Worm (Caenorhabditis elegans) whole organism, young adult: ENCODE measurements around the gene Y57G11C.5.

Experiments
- C06A6.2 ChIP-seq: fragments of 200-800 bp; sonication (Bioruptor generic); conservative IDR thresholded peaks from 2 replicates; pipeline ENCODE4 v1.3.6; 2022; ENCODE audit warnings: missing genetic modification characterization, missing compliant biosample characterization
- D2030.7 ChIP-seq: fragments of 200-800 bp; sonication (Bioruptor generic); IDR thresholded peaks from 2 replicates; pipeline ENCODE4 v1.3.6; 2022; ENCODE audit warnings: missing genetic modification reagents, missing genetic modification characterization, missing compliant biosample characterization
- F23B12.7 ChIP-seq: sonication (generic microtip); optimal IDR thresholded peaks from 2 replicates; lab custom pipeline; 2017; ENCODE audit warnings: missing genetic modification characterization, mild to moderate bottlenecking, missing compliant biosample characterization, antibody characterized with exemption, moderate library complexity; ENCODE audit not compliant: insufficient read depth
- F52B5.7 ChIP-seq: sonication (generic microtip); optimal IDR thresholded peaks from 2 replicates; lab custom pipeline; 2016; ENCODE audit warnings: mild to moderate bottlenecking, missing genetic modification characterization, missing compliant biosample characterization
- F55B11.4 ChIP-seq: sonication (generic microtip); optimal IDR thresholded peaks from 2 replicates; lab custom pipeline; 2016; ENCODE audit warnings: missing compliant biosample characterization, missing genetic modification characterization, borderline replicate concordance; ENCODE audit not compliant: insufficient read depth
- T07F8.4 ChIP-seq: sonication (generic microtip); optimal IDR thresholded peaks from 2 replicates; lab custom pipeline; 2016; ENCODE audit warnings: mild to moderate bottlenecking, missing genetic modification characterization, moderate library complexity, missing compliant biosample characterization
- T26A5.8 ChIP-seq: sonication (generic microtip); optimal IDR thresholded peaks from 2 replicates; lab custom pipeline; 2016; ENCODE audit warnings: missing genetic modification characterization, missing compliant biosample characterization
- Y53G8AR.9 ChIP-seq: fragments of 200-800 bp; sonication (Bioruptor generic); conservative IDR thresholded peaks from 2 replicates; pipeline ENCODE4 v1.3.6; 2022; ENCODE audit warnings: missing genetic modification reagents, missing genetic modification characterization, missing compliant biosample characterization
- Y56A3A.18 ChIP-seq: fragments of 200-800 bp; sonication (Bioruptor generic); IDR thresholded peaks from 2 replicates; pipeline ENCODE4 v1.3.6; 2022; ENCODE audit warnings: missing genetic modification reagents, missing genetic modification characterization, missing compliant biosample characterization
- Y67H2A.10 ChIP-seq: fragments of 200-800 bp; sonication (Bioruptor generic); conservative IDR thresholded peaks from 2 replicates; pipeline ENCODE4 v1.3.6; 2022; ENCODE audit warnings: missing genetic modification reagents, missing genetic modification characterization, missing compliant biosample characterization
- Y79H2A.3 ChIP-seq: fragments of 200-800 bp; sonication (Bioruptor generic); conservative IDR thresholded peaks from 2 replicates; pipeline ENCODE4 v1.3.6; 2022; ENCODE audit warnings: missing genetic modification reagents, missing genetic modification characterization, missing compliant biosample characterization
- ZK185.1 ChIP-seq: sonication (generic microtip); optimal IDR thresholded peaks from 2 replicates; lab custom pipeline; 2016; ENCODE audit warnings: mild to moderate bottlenecking, missing genetic modification characterization, missing compliant biosample characterization; ENCODE audit not compliant: poor library complexity, severe bottlenecking
- atf-7 ChIP-seq: sonication (generic microtip); optimal IDR thresholded peaks from 2 replicates; lab custom pipeline; 2017; ENCODE audit warnings: mild to moderate bottlenecking, missing genetic modification characterization, missing compliant biosample characterization
- athp-1 ChIP-seq: sonication (generic microtip); optimal IDR thresholded peaks from 2 replicates; lab custom pipeline; 2017; ENCODE audit warnings: mild to moderate bottlenecking, missing genetic modification characterization, missing compliant biosample characterization
- attf-5 ChIP-seq: fragments of 200-800 bp; sonication (Bioruptor generic); optimal IDR thresholded peaks from 2 replicates; lab custom pipeline; 2018; ENCODE audit warnings: mild to moderate bottlenecking, missing genetic modification characterization, missing compliant biosample characterization
- attf-6 ChIP-seq: fragments of 200-800 bp; sonication (Bioruptor generic); IDR thresholded peaks from 2 replicates; pipeline ENCODE4 v1.3.6; 2022; ENCODE audit warnings: missing genetic modification reagents, missing genetic modification characterization, missing compliant biosample characterization
- bed-1 ChIP-seq: fragments of 200-800 bp; sonication (Bioruptor generic); IDR thresholded peaks from 2 replicates; pipeline ENCODE4 v1.3.6; 2022; ENCODE audit warnings: missing genetic modification reagents, missing genetic modification characterization, missing compliant biosample characterization
- cebp-2 ChIP-seq: fragments of 200-800 bp; sonication (Bioruptor generic); IDR thresholded peaks from 2 replicates; pipeline ENCODE4 v1.3.6; 2022; ENCODE audit warnings: missing genetic modification characterization, missing compliant biosample characterization
- ceh-27 ChIP-seq: fragments of 200-800 bp; sonication (Bioruptor generic); optimal IDR thresholded peaks from 2 replicates; lab custom pipeline; 2018; ENCODE audit warnings: mild to moderate bottlenecking, missing genetic modification characterization, moderate library complexity, missing compliant biosample characterization
- chd-7 ChIP-seq: sonication (generic microtip); optimal IDR thresholded peaks from 2 replicates; lab custom pipeline; 2016; ENCODE audit warnings: mild to moderate bottlenecking, missing genetic modification characterization, moderate library complexity, missing compliant biosample characterization
- efl-1 ChIP-seq: fragments of 150-350 bp; optimal IDR thresholded peaks from 2 replicates; lab custom pipeline; 2014; ENCODE audit warnings: missing biosample characterization, missing genetic modification reagents, missing genetic modification characterization
- egl-44 ChIP-seq: fragments of 200-800 bp; sonication (Bioruptor generic); IDR thresholded peaks from 2 replicates; pipeline ENCODE4 v1.3.6; 2022; ENCODE audit warnings: missing genetic modification reagents, missing genetic modification characterization, missing compliant biosample characterization
- ekl-4 ChIP-seq: fragments of 200-800 bp; sonication (Bioruptor generic); IDR thresholded peaks from 2 replicates; pipeline ENCODE4 v1.3.6; 2022; ENCODE audit warnings: missing genetic modification reagents, missing genetic modification characterization, missing compliant biosample characterization
- fkh-3 ChIP-seq: sonication (generic microtip); optimal IDR thresholded peaks from 2 replicates; lab custom pipeline; 2016; ENCODE audit warnings: mild to moderate bottlenecking, missing genetic modification characterization, missing compliant biosample characterization
- him-1 ChIP-seq: sonication (generic microtip); optimal IDR thresholded peaks from 2 replicates; lab custom pipeline; 2016; ENCODE audit warnings: missing genotype, missing genetic modification reagents, missing genetic modification characterization, missing compliant biosample characterization
- hmg-1.2 ChIP-seq: fragments of 200-800 bp; sonication (Bioruptor generic); IDR thresholded peaks from 2 replicates; pipeline ENCODE4 v1.3.6; 2022; ENCODE audit warnings: missing genetic modification reagents, missing genetic modification characterization, missing compliant biosample characterization
- hrde-1 ChIP-seq: sonication (generic microtip); optimal IDR thresholded peaks from 2 replicates; lab custom pipeline; 2016; ENCODE audit warnings: missing genetic modification characterization, mild to moderate bottlenecking, missing compliant biosample characterization, moderate library complexity, missing genotype, missing genetic modification reagents, borderline replicate concordance
- lin-35 ChIP-seq, 3 experiments: fragments of 150-350 bp in 2 of 3; sonication (generic microtip) in 1 of 3; optimal IDR thresholded peaks; 2 replicates each; lab custom pipeline; 2014 to 2018; ENCODE audit warnings: missing biosample characterization in 3 of 3, missing genetic modification characterization in 3 of 3, missing genetic modification reagents in 3 of 3
- lin-54 ChIP-seq: fragments of 200-800 bp; sonication (Bioruptor generic); optimal IDR thresholded peaks from 2 replicates; lab custom pipeline; 2018; ENCODE audit warnings: mild to moderate bottlenecking, missing genetic modification characterization, missing compliant biosample characterization
- lir-1 ChIP-seq: fragments of 200-800 bp; sonication (Bioruptor generic); conservative IDR thresholded peaks from 2 replicates; pipeline ENCODE4 v1.3.6; 2022; ENCODE audit warnings: missing genetic modification reagents, missing genetic modification characterization, missing compliant biosample characterization
- madf-6 ChIP-seq: fragments of 200-800 bp; sonication (Bioruptor generic); IDR thresholded peaks from 2 replicates; pipeline ENCODE4 v1.3.6; 2022; ENCODE audit warnings: missing genetic modification reagents, missing genetic modification characterization, missing compliant biosample characterization
- mcd-1 ChIP-seq: fragments of 200-800 bp; sonication (Bioruptor generic); IDR thresholded peaks from 2 replicates; pipeline ENCODE4 v1.3.6; 2022; ENCODE audit warnings: missing genetic modification reagents, missing genetic modification characterization, missing compliant biosample characterization
- mxl-1 ChIP-seq: sonication (generic microtip); optimal IDR thresholded peaks from 2 replicates; lab custom pipeline; 2016; ENCODE audit warnings: missing genetic modification characterization, missing compliant biosample characterization
- nhr-179 ChIP-seq: sonication (generic microtip); optimal IDR thresholded peaks from 2 replicates; lab custom pipeline; 2016; ENCODE audit warnings: mild to moderate bottlenecking, missing genetic modification characterization, missing compliant biosample characterization
- nhr-27 ChIP-seq: fragments of 200-800 bp; sonication (Bioruptor generic); optimal IDR thresholded peaks from 2 replicates; lab custom pipeline; 2018; ENCODE audit warnings: mild to moderate bottlenecking, missing genetic modification characterization, moderate library complexity, missing compliant biosample characterization
- rcor-1 ChIP-seq: fragments of 200-800 bp; sonication (Bioruptor generic); IDR thresholded peaks from 2 replicates; pipeline ENCODE4 v1.3.6; 2022; ENCODE audit warnings: missing genetic modification reagents, missing genetic modification characterization, missing compliant biosample characterization
- sdz-38 ChIP-seq: sonication (generic microtip); optimal IDR thresholded peaks from 2 replicates; lab custom pipeline; 2016; ENCODE audit warnings: missing genotype, missing genetic modification characterization, missing compliant biosample characterization
- snpc-4 ChIP-seq, 5 experiments: fragments of 150-350 bp in 1 of 5; sonication (generic microtip) in 4 of 5; optimal IDR thresholded peaks; 2 replicates each; lab custom pipeline; 2014 to 2018; ENCODE audit warnings: missing genetic modification characterization in 5 of 5, missing biosample characterization in 3 of 5, antibody characterized with exemption in 2 of 5, mild to moderate bottlenecking in 2 of 5, missing compliant biosample characterization in 2 of 5, missing genotype in 2 of 5, moderate library complexity in 2 of 5, missing genetic modification reagents in 1 of 5
- sptf-2 ChIP-seq: fragments of 200-800 bp; sonication (Bioruptor generic); optimal IDR thresholded peaks from 2 replicates; lab custom pipeline; 2018; ENCODE audit warnings: mild to moderate bottlenecking, missing genetic modification characterization, missing compliant biosample characterization
- tbp1 ChIP-seq: fragments of 200-800 bp; sonication (Bioruptor generic); optimal IDR thresholded peaks from 2 replicates; lab custom pipeline; 2018; ENCODE audit warnings: mild to moderate bottlenecking, missing genetic modification characterization, missing compliant biosample characterization
- tlf-1 ChIP-seq: fragments of 200-800 bp; sonication (Bioruptor generic); optimal IDR thresholded peaks from 2 replicates; lab custom pipeline; 2018; ENCODE audit warnings: mild to moderate bottlenecking, missing genetic modification characterization, missing compliant biosample characterization
- unc-62 ChIP-seq: fragments of 150-350 bp; optimal IDR thresholded peaks from 2 replicates; lab custom pipeline; 2014; ENCODE audit warnings: missing biosample characterization, missing genetic modification reagents, missing genetic modification characterization
- zfh-2 ChIP-seq: fragments of 200-800 bp; sonication (Bioruptor generic); conservative IDR thresholded peaks from 2 replicates; pipeline ENCODE4 v1.3.6; 2022; ENCODE audit warnings: missing genetic modification reagents, missing genetic modification characterization, missing compliant biosample characterization
- zim-3 ChIP-seq: sonication (generic microtip); optimal IDR thresholded peaks from 2 replicates; lab custom pipeline; 2017; ENCODE audit warnings: mild to moderate bottlenecking, missing genetic modification characterization, moderate library complexity, missing compliant biosample characterization
- ztf-28 ChIP-seq: fragments of 200-800 bp; sonication (Bioruptor generic); IDR thresholded peaks from 2 replicates; pipeline ENCODE4 v1.3.6; 2022; ENCODE audit warnings: missing genetic modification reagents, missing genetic modification characterization, missing compliant biosample characterization

The Y57G11C.5 gene

DNA sequence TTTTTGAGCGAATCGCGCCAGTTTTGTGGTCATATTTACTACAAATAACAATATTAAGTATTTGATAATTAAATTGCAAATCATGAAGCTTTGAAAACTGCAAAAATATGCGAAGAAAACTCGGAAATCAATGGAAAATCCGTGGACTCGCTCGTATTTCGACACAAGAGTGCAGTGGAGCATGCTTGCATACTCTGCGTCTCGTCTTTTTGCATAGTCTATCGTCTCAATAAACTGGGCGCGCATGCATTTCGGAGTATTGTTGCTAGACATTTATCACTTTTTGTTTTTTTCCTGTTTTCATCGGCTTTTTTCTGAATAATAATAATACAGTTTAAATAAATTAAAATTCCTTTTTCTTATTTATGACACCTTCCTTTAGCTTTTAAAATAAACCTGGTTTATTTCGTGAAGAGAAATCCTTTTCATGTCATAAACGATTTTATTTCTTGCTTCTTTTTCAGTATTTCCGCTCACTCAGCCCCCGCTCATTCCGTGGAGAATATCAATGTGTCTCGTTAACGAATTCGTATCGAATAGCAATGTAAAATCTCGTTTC is 2.5 kb upstream of the Y57G11C.5 start, which contains the start of the genes mrps-7 and Y57G11C.3 (continued):
- TF ChIP-seq bed-1 (GFP tag; lab: Robert Waterston, UW) (no peak), rcor-1 (GFP tag; lab: Robert Waterston, UW) (peak; percentile 83), atf-7 (tag; lab: Kevin White, UChicago) (no peak), ceh-27 (peak; percentile 74), F23B12.7 (peak; percentile 82), zim-3 (tag; lab: Kevin White, UChicago) (no peak), nhr-179 (tag; lab: Kevin White, UChicago) (no peak), attf-5 (GFP tag; lab: Kevin White, UChicago) (peak; percentile 79), Y67H2A.10 (GFP tag; lab: Robert Waterston, UW) (no peak), nhr-27 (tag; lab: Kevin White, UChicago) (no peak)
- TF ChIP-seq, all 124 proteins: peak for 44

DNA sequence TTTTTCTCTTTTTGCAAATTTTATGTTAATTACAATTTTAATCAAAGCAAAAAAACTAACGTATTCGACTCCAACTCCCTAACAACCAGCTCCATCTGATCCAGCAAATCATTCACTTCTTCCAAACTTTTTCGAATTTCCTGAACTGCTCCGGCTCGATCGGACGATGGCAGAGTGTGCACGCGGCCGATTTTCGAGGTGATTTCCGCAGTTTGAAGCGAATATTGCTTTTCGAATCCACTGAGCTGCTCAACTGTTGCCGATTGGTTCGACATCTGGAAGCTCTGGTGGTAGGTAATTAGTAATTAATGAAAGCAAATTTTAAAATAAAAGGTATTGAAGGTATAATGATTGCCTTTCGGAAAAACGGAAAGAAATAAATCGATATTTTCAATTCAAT is 1.1 kb upstream of the Y57G11C.5 start, which contains the start of gene vti-1:
Gene vti-1, minus strand, starts transcription at position 284 of the 400 bp plus-strand sequence.
- TF ChIP-seq hrde-1 (tag; lab: Kevin White, UChicago): no peak
- peak; percentile 6; the same call in 1 of the 2 replicates for TF ChIP-seq madf-6
- 0 out of 2 replicates have a peak, but pooled peaks have one; percentile 14 for TF ChIP-seq D2030.7 (GFP tag; lab: Robert Waterston, UW)
- TF ChIP-seq unc-62 (GFP tag; lab: Kevin White, UChicago): no peak
- TF ChIP-seq attf-6 (GFP tag; lab: Robert Waterston, UW): peak; percentile 87
- no peak for TF ChIP-seq snpc-4 (GFP tag; optimal IDR thresholded peaks at IDR 0.05; lab: Kevin White, UChicago)
- peak in 2 of 4 experiments; percentile 3 to 82 for TF ChIP-seq snpc-4 (tag; optimal IDR thresholded peaks at IDR 0.05; lab: Kevin White, UChicago)
- TF ChIP-seq mcd-1: 0 out of 2 replicates have a peak, but pooled peaks have one; percentile 34
- no peak for TF ChIP-seq egl-44 (GFP tag; lab: Robert Waterston, UW)
- TF ChIP-seq fkh-3: no peak
- peak; percentile 18 for TF ChIP-seq tbp1 (GFP tag; lab: Kevin White, UChicago)
- TF ChIP-seq Y79H2A.3 (GFP tag; lab: Robert Waterston, UW): no peak
- no peak for TF ChIP-seq T07F8.4 (tag; lab: Kevin White, UChicago)
- TF ChIP-seq T26A5.8 (tag; lab: Kevin White, UChicago): no peak
- no peak for TF ChIP-seq atf-7 (tag; lab: Kevin White, UChicago)
- TF ChIP-seq F52B5.7 (tag; lab: Kevin White, UChicago): no peak
- TF ChIP-seq ZK185.1: no peak
- TF ChIP-seq him-1 (tag; lab: Kevin White, UChicago): no peak
- TF ChIP-seq efl-1 (GFP tag; lab: Kevin White, UChicago): no peak
- no peak for TF ChIP-seq lin-54 (GFP tag; lab: Kevin White, UChicago)
- no peak for TF ChIP-seq cebp-2
- peak; percentile 47; the same call in 1 of the 2 replicates for TF ChIP-seq ekl-4 (GFP tag; lab: Robert Waterston, UW)
- TF ChIP-seq lin-35 (GFP tag; optimal IDR thresholded peaks at IDR 0.05; lab: Kevin White, UChicago): no peak

DNA sequence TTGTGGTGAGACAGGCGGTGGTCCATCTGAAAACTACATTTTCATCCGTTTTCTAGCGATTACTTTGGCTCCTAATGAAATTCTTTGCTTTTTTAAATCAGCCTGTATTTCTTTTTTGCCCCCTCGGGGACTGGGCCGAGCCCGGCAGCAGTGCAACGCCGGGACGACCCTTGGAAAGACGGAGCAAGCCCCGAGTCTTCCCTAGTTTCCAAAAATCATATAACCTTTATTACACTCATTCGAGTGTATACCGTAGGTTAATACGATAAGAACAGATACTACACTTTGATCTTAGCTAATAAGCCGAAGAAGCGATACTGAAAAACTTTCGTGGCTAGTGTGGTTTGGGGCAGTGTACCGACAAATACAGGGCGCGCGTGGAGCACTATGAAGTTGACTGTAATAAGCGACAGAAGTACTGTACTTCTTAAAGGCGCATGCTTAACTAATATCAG is 490 bp downstream of the Y57G11C.5 start:
- TF ChIP-seq Y56A3A.18 (GFP tag; lab: Robert Waterston, UW) (0 out of 2 replicates have a peak, but pooled peaks have one; percentile 26), ztf-28 (peak; percentile 72; the same call in 1 of the 2 replicates), hmg-1.2 (GFP tag; lab: Robert Waterston, UW) (peak; percentile 97), atf-7 (tag; lab: Kevin White, UChicago) (no peak), lir-1 (GFP tag; lab: Robert Waterston, UW) (peak; percentile 71), zfh-2 (peak; percentile 67), tlf-1 (GFP tag; lab: Kevin White, UChicago) (peak; percentile 13), C06A6.2 (GFP tag; lab: Robert Waterston, UW) (no peak), sptf-2 (GFP tag; lab: Kevin White, UChicago) (no peak), Y53G8AR.9 (GFP tag; lab: Robert Waterston, UW) (peak; percentile 71), rcor-1 (GFP tag; lab: Robert Waterston, UW) (peak; percentile 88), F55B11.4 (no peak), unc-62 (GFP tag; lab: Kevin White, UChicago) (no peak), sdz-38 (tag; lab: Kevin White, UChicago) (no peak), mxl-1 (no peak), chd-7 (tag; lab: Kevin White, UChicago) (no peak), athp-1 (tag; lab: Kevin White, UChicago) (peak; percentile 21)
